Fruit fly (Drosophila melanogaster): Measurements from ENCODE around the gene tkv.

The tkv gene

dm6 chr2L:5237899-5238566 lies 33.2 kb downstream of the tkv start (continued):
- TF ChIP-seq BEAF-32 (GFP tag; optimal IDR thresholded peaks at IDR 0.05) (no peak), Hey (tag; optimal IDR thresholded peaks at IDR 0.05) (no peak), Abd-B (GFP tag; optimal IDR thresholded peaks at IDR 0.05) (peak; percentile 67), CG4424 (GFP tag; optimal IDR thresholded peaks at IDR 0.05) (peak; percentile 71), chn (GFP tag; optimal IDR thresholded peaks at IDR 0.05) (peak; percentile 9), CG1024 (GFP tag; IDR thresholded peaks at IDR 0.05) (0 out of 2 replicates have a peak, but pooled peaks have one; percentile 19), zen (tag; optimal IDR thresholded peaks at IDR 0.05) (peak; percentile 90), CG17186 (GFP tag; optimal IDR thresholded peaks at IDR 0.05) (no peak), Lhr (GFP tag; optimal IDR thresholded peaks at IDR 0.05) (peak; percentile 8), CG13123 (GFP tag; optimal IDR thresholded peaks at IDR 0.05) (no peak), CG4617 (GFP tag; optimal IDR thresholded peaks at IDR 0.05; ENCODE audit: borderline replicate concordance) (peak; percentile 11), CG10959 (GFP tag; IDR thresholded peaks at IDR 0.05) (peak; percentile 74), maf-S (GFP tag; optimal IDR thresholded peaks at IDR 0.05) (no peak), CG2875 (GFP tag; optimal IDR thresholded peaks at IDR 0.05) (peak; percentile 65), CG12219 (GFP tag; optimal IDR thresholded peaks at IDR 0.05) (no peak), CG10267 (tag; optimal IDR thresholded peaks at IDR 0.05) (peak; percentile 84), p53 (GFP tag; optimal IDR thresholded peaks at IDR 0.05) (no peak), CG1602 (GFP tag; optimal IDR thresholded peaks at IDR 0.05) (peak; percentile 54), exex (tag; optimal IDR thresholded peaks at IDR 0.05) (no peak), cg (GFP tag; optimal IDR thresholded peaks at IDR 0.05) (no peak), caup (GFP tag; optimal IDR thresholded peaks at IDR 0.05; ENCODE audit: severe bottlenecking) (no peak), Fer2 (tag; optimal IDR thresholded peaks at IDR 0.05) (no peak), CG15696 (tag; optimal IDR thresholded peaks at IDR 0.05) (peak; percentile 80), CG9817 (tag; optimal IDR thresholded peaks at IDR 0.05) (no peak), chinmo (GFP tag; IDR thresholded peaks at IDR 0.05; ENCODE audit: partially characterized antibody) (no peak), Sry-δ (GFP tag; optimal IDR thresholded peaks at IDR 0.05) (no peak), sob (GFP tag; IDR thresholded peaks at IDR 0.05) (no peak), gsb-n (tag; optimal IDR thresholded peaks at IDR 0.05) (peak; percentile 93), dm (GFP tag; optimal IDR thresholded peaks at IDR 0.05) (no peak), CG2199 (GFP tag; IDR thresholded peaks at IDR 0.05) (no peak), CG6854 (GFP tag; optimal IDR thresholded peaks at IDR 0.05) (no peak), CG1832 (GFP tag; optimal IDR thresholded peaks at IDR 0.05) (no peak), chif (GFP tag; optimal IDR thresholded peaks at IDR 0.05) (peak in 1 of 2 experiments; percentile 19), lmd (GFP tag; IDR thresholded peaks at IDR 0.05) (peak; percentile 62), sna (GFP tag; IDR thresholded peaks at IDR 0.05; ENCODE audit: partially characterized antibody) (no peak), CG31224 (GFP tag; IDR thresholded peaks at IDR 0.05) (no peak), Dll (GFP tag; IDR thresholded peaks at IDR 0.05; ENCODE audit: partially characterized antibody) (no peak), CG15601 (tag; optimal IDR thresholded peaks at IDR 0.05) (peak; percentile 81), CG14965 (GFP tag; optimal IDR thresholded peaks at IDR 0.05; ENCODE audit: borderline replicate concordance) (no peak), CG31388 (GFP tag; optimal IDR thresholded peaks at IDR 0.05) (no peak), HHEX (GFP tag; optimal IDR thresholded peaks at IDR 0.05) (no peak), ase (GFP tag; IDR thresholded peaks at IDR 0.05) (no peak), CG5953 (GFP tag; IDR thresholded peaks at IDR 0.05) (no peak), vnd (GFP tag; IDR thresholded peaks at IDR 0.05; ENCODE audit: partially characterized antibody) (no peak), Optix (GFP tag; IDR thresholded peaks at IDR 0.05) (no peak), jumu (GFP tag; optimal IDR thresholded peaks at IDR 0.05) (no peak), CG12071 (GFP tag; optimal IDR thresholded peaks at IDR 0.05) (no peak), CG9609 (GFP tag; optimal IDR thresholded peaks at IDR 0.05) (no peak), CG13624 (GFP tag; optimal IDR thresholded peaks at IDR 0.05) (no peak)
